Worm (Caenorhabditis elegans): Measurements from ENCODE around the gene cki-1.

- TF ChIP-seq ama-1 (optimal IDR thresholded peaks at IDR 0.05) = no peak
- no peak for TF ChIP-seq nhr-12 (tag; optimal IDR thresholded peaks at IDR 0.05)
- no peak for TF ChIP-seq fos-1 (tag; optimal IDR thresholded peaks at IDR 0.05)
- no peak for TF ChIP-seq pqm-1 (tag; optimal IDR thresholded peaks at IDR 0.05)
- TF ChIP-seq nhr-77 (tag; optimal IDR thresholded peaks at IDR 0.05) = no peak
- TF ChIP-seq ces-1 (GFP tag; optimal IDR thresholded peaks at IDR 0.05) = no peak
Observed at ce11 chrII:7819359-7819758, 8.3 kb downstream of the cki-1 start.

Data from whole organism, L1 larva.